Worm (Caenorhabditis elegans) whole organism, L1 larva: ENCODE data around the gene C45G9.11.

ENCODE experiments used
- C04F5.9 ChIP-seq: sonication (generic microtip); optimal IDR thresholded peaks from 2 replicates; lab custom pipeline; 2016; ENCODE audit warnings: missing genetic modification characterization, missing compliant biosample characterization
- C16A3.4 ChIP-seq: fragments of 150-350 bp; optimal IDR thresholded peaks from 2 replicates; lab custom pipeline; 2014; ENCODE audit warnings: missing biosample characterization, missing genetic modification characterization
- aly-2 ChIP-seq: fragments of 150-350 bp; optimal IDR thresholded peaks from 2 replicates; lab custom pipeline; 2014; ENCODE audit warnings: missing biosample characterization, missing genetic modification characterization
- ceh-8 ChIP-seq: fragments of 200-800 bp; sonication (Bioruptor generic); optimal IDR thresholded peaks from 2 replicates; lab custom pipeline; 2018; ENCODE audit warnings: mild to moderate bottlenecking, missing genetic modification characterization, moderate library complexity, missing compliant biosample characterization
- ceh-82 ChIP-seq, 3 experiments: fragments of 150-350 bp in 1 of 3; sonication (generic microtip) in 2 of 3; optimal IDR thresholded peaks; 2 replicates each; lab custom pipeline; 2014 to 2017; ENCODE audit warnings: missing biosample characterization in 3 of 3, missing genetic modification characterization in 3 of 3
- ceh-88 ChIP-seq: fragments of 200-800 bp; sonication (Bioruptor generic); IDR thresholded peaks from 2 replicates; pipeline ENCODE4 v1.3.6; 2022; ENCODE audit warnings: missing genetic modification characterization, missing compliant biosample characterization
- dpl-1 ChIP-seq, 3 experiments: fragments of 150-350 bp in 2 of 3; sonication (generic microtip) in 1 of 3; optimal IDR thresholded peaks; 2 replicates each; lab custom pipeline; 2014 to 2017; ENCODE audit warnings: missing biosample characterization in 3 of 3, missing genetic modification characterization in 3 of 3, missing genetic modification reagents in 3 of 3
- dsc-1 ChIP-seq: sonication (generic microtip); optimal IDR thresholded peaks from 2 replicates; lab custom pipeline; 2016; ENCODE audit warnings: mild to moderate bottlenecking, missing genetic modification characterization, missing compliant biosample characterization
- efl-1 ChIP-seq, 4 experiments: fragments of 150-350 bp; optimal IDR thresholded peaks in 3 of 4; peaks in 1 of 4; 1 replicate in 1 of 4; 2 replicates in 3 of 4; lab custom pipeline; 2014; ENCODE audit warnings: missing biosample characterization in 2 of 4, missing genetic modification characterization in 2 of 4, missing genetic modification reagents in 2 of 4
- efl-3 ChIP-seq: fragments of 200-800 bp; sonication (Bioruptor generic); optimal IDR thresholded peaks from 2 replicates; lab custom pipeline; 2018; ENCODE audit warnings: mild to moderate bottlenecking, missing genetic modification characterization, missing compliant biosample characterization
- egl-13 ChIP-seq: sonication (generic microtip); optimal IDR thresholded peaks from 2 replicates; lab custom pipeline; 2016; ENCODE audit warnings: missing genotype, missing genetic modification reagents, missing genetic modification characterization, missing compliant biosample characterization
- elt-2 ChIP-seq: sonication (generic microtip); optimal IDR thresholded peaks from 2 replicates; lab custom pipeline; 2016; ENCODE audit warnings: missing genetic modification characterization, mild to moderate bottlenecking, inconsistent platforms, missing compliant biosample characterization, missing genetic modification reagents
- elt-3 ChIP-seq, 6 experiments: fragments of 150-350 bp in 1 of 6; sonication (generic microtip); optimal IDR thresholded peaks; 2 replicates each; lab custom pipeline; 2017 to 2018; ENCODE audit warnings: missing biosample characterization in 6 of 6, missing genetic modification characterization in 6 of 6, inconsistent platforms in 1 of 6
- fkh-10 ChIP-seq: sonication (generic microtip); optimal IDR thresholded peaks from 2 replicates; lab custom pipeline; 2017; ENCODE audit warnings: missing biosample characterization, missing genetic modification reagents, missing genetic modification characterization
- fkh-4 ChIP-seq: sonication (generic microtip); optimal IDR thresholded peaks from 2 replicates; lab custom pipeline; 2016; ENCODE audit warnings: missing compliant biosample characterization, missing genetic modification characterization, borderline replicate concordance
- fkh-8 ChIP-seq: sonication (generic microtip); optimal IDR thresholded peaks from 2 replicates; lab custom pipeline; 2016; ENCODE audit warnings: mild to moderate bottlenecking, missing genetic modification characterization, missing compliant biosample characterization
- fos-1 ChIP-seq: fragments of 150-350 bp; optimal IDR thresholded peaks from 2 replicates; lab custom pipeline; 2014; ENCODE audit warnings: missing biosample characterization, missing genetic modification characterization
- grh-1 ChIP-seq: fragments of 200-800 bp; sonication (Bioruptor generic); IDR thresholded peaks from 2 replicates; pipeline ENCODE4 v1.3.6; 2022; ENCODE audit warnings: missing genetic modification reagents, missing genetic modification characterization, missing compliant biosample characterization
- irx-1 ChIP-seq: sonication (generic microtip); optimal IDR thresholded peaks from 2 replicates; lab custom pipeline; 2016; ENCODE audit warnings: missing genetic modification characterization, missing compliant biosample characterization
- isw-1 ChIP-seq: fragments of 200-800 bp; sonication (Bioruptor generic); IDR thresholded peaks from 2 replicates; pipeline ENCODE4 v1.3.6; 2022; ENCODE audit warnings: missing genetic modification characterization, missing compliant biosample characterization
- jun-1 ChIP-seq: fragments of 150-350 bp; optimal IDR thresholded peaks from 2 replicates; lab custom pipeline; 2014; ENCODE audit warnings: missing biosample characterization, missing genetic modification reagents, missing genetic modification characterization
- lin-13 ChIP-seq: fragments of 150-350 bp; optimal IDR thresholded peaks from 2 replicates; lab custom pipeline; 2014; ENCODE audit warnings: missing biosample characterization, missing genetic modification reagents, missing genetic modification characterization
- lin-14 ChIP-seq: fragments of 200-800 bp; sonication (Bioruptor generic); optimal IDR thresholded peaks from 2 replicates; lab custom pipeline; 2018; ENCODE audit warnings: mild to moderate bottlenecking, missing genetic modification characterization, moderate library complexity, missing compliant biosample characterization
- lin-35 ChIP-seq, 2 experiments: fragments of 150-350 bp; optimal IDR thresholded peaks; 2 replicates each; lab custom pipeline; 2014; ENCODE audit warnings: missing biosample characterization in 2 of 2, missing genetic modification characterization in 2 of 2, missing genetic modification reagents in 2 of 2
- lir-3 ChIP-seq: sonication (generic microtip); optimal IDR thresholded peaks from 2 replicates; lab custom pipeline; 2016; ENCODE audit warnings: mild to moderate bottlenecking, missing genetic modification characterization, moderate library complexity, missing compliant biosample characterization; ENCODE audit not compliant: poor library complexity
- lsy-2 ChIP-seq, 2 experiments: fragments of 150-350 bp; optimal IDR thresholded peaks; 2 replicates each; lab custom pipeline; 2014; ENCODE audit warnings: missing biosample characterization in 2 of 2, missing genetic modification characterization in 2 of 2
- mab-9 ChIP-seq: fragments of 200-800 bp; sonication (Bioruptor generic); IDR thresholded peaks from 2 replicates; pipeline ENCODE4 v1.3.6; 2022; ENCODE audit warnings: missing genetic modification reagents, missing genetic modification characterization, missing compliant biosample characterization
- mdl-1 ChIP-seq, 2 experiments: fragments of 150-350 bp; optimal IDR thresholded peaks; 2 replicates each; lab custom pipeline; 2014 to 2017; ENCODE audit warnings: missing biosample characterization in 2 of 2, missing genetic modification characterization in 2 of 2, inconsistent platforms in 1 of 2
- mep-1 ChIP-seq: fragments of 150-350 bp; optimal IDR thresholded peaks from 2 replicates; lab custom pipeline; 2014; ENCODE audit warnings: missing biosample characterization, missing genetic modification characterization
- nhr-19 ChIP-seq: fragments of 200-800 bp; sonication (Bioruptor generic); conservative IDR thresholded peaks from 2 replicates; pipeline ENCODE4 v1.3.6; 2022; ENCODE audit warnings: missing genetic modification characterization, missing compliant biosample characterization
- nhr-20 ChIP-seq: sonication (generic microtip); optimal IDR thresholded peaks from 2 replicates; lab custom pipeline; 2016; ENCODE audit warnings: mild to moderate bottlenecking, missing genetic modification characterization, missing compliant biosample characterization
- nhr-47 ChIP-seq: sonication (generic microtip); optimal IDR thresholded peaks from 2 replicates; lab custom pipeline; 2016; ENCODE audit warnings: mild to moderate bottlenecking, missing genetic modification characterization, moderate library complexity, missing compliant biosample characterization
- nhr-71 ChIP-seq: sonication (generic microtip); optimal IDR thresholded peaks from 2 replicates; lab custom pipeline; 2016; ENCODE audit warnings: mild to moderate bottlenecking, missing genetic modification characterization, moderate library complexity, missing compliant biosample characterization
- nhr-77 ChIP-seq: fragments of 150-350 bp; optimal IDR thresholded peaks from 2 replicates; lab custom pipeline; 2014; ENCODE audit warnings: missing biosample characterization, missing genetic modification characterization
- nhr-85 ChIP-seq: sonication (generic microtip); peaks from one replicate; lab custom pipeline; 2016; ENCODE audit warnings: missing genetic modification characterization, inconsistent platforms, missing compliant biosample characterization
- nhr-90 ChIP-seq: sonication (generic microtip); optimal IDR thresholded peaks from 2 replicates; lab custom pipeline; 2016; ENCODE audit warnings: mild to moderate bottlenecking, missing genetic modification characterization, missing compliant biosample characterization; ENCODE audit not compliant: poor library complexity
- pax-3 ChIP-seq: fragments of 200-800 bp; sonication (Bioruptor generic); optimal IDR thresholded peaks from 2 replicates; lab custom pipeline; 2018; ENCODE audit warnings: mild to moderate bottlenecking, missing genetic modification characterization, moderate library complexity, missing compliant biosample characterization
- rnt-1 ChIP-seq: sonication (generic microtip); optimal IDR thresholded peaks from 2 replicates; lab custom pipeline; 2016; ENCODE audit warnings: mild to moderate bottlenecking, missing genetic modification characterization, moderate library complexity, missing compliant biosample characterization
- skn-1 ChIP-seq: fragments of 150-350 bp; optimal IDR thresholded peaks from 2 replicates; lab custom pipeline; 2014; ENCODE audit warnings: missing biosample characterization, missing genetic modification characterization
- snpc-4 ChIP-seq: fragments of 150-350 bp; optimal IDR thresholded peaks from 2 replicates; lab custom pipeline; 2014; ENCODE audit warnings: missing biosample characterization, missing genetic modification characterization
- snu-23 ChIP-seq: sonication (generic microtip); optimal IDR thresholded peaks from 2 replicates; lab custom pipeline; 2016; ENCODE audit warnings: missing genetic modification characterization, missing compliant biosample characterization
- sox-4 ChIP-seq: sonication (generic microtip); optimal IDR thresholded peaks from 2 replicates; lab custom pipeline; 2016; ENCODE audit warnings: missing genetic modification characterization, missing compliant biosample characterization
- sup-37 ChIP-seq: fragments of 200-800 bp; sonication (Bioruptor generic); optimal IDR thresholded peaks from 2 replicates; lab custom pipeline; 2018; ENCODE audit warnings: mild to moderate bottlenecking, missing genetic modification characterization, missing compliant biosample characterization
- swsn-7 ChIP-seq: sonication (generic microtip); optimal IDR thresholded peaks from 2 replicates; lab custom pipeline; 2016; ENCODE audit warnings: missing genetic modification characterization, missing compliant biosample characterization
- tbx-2 ChIP-seq: sonication (generic microtip); optimal IDR thresholded peaks from 2 replicates; lab custom pipeline; 2016; ENCODE audit warnings: missing genetic modification characterization, missing compliant biosample characterization
- unc-86 ChIP-seq: sonication (generic microtip); optimal IDR thresholded peaks from 2 replicates; lab custom pipeline; 2016; ENCODE audit warnings: missing genetic modification characterization, missing compliant biosample characterization
- xbp-1 ChIP-seq: sonication (generic microtip); optimal IDR thresholded peaks from 2 replicates; lab custom pipeline; 2016; ENCODE audit warnings: missing genetic modification characterization, missing compliant biosample characterization
- zip-4 ChIP-seq: fragments of 200-800 bp; sonication (Bioruptor generic); optimal IDR thresholded peaks from 2 replicates; lab custom pipeline; 2018; ENCODE audit warnings: mild to moderate bottlenecking, missing genetic modification characterization, moderate library complexity, missing compliant biosample characterization
- ztf-11 ChIP-seq, 2 experiments: sonication (generic microtip); optimal IDR thresholded peaks; 2 replicates each; lab custom pipeline; 2016 to 2017; ENCODE audit warnings: missing genetic modification characterization in 2 of 2, missing biosample characterization in 1 of 2, missing compliant biosample characterization in 1 of 2
- ztf-4 ChIP-seq: fragments of 150-350 bp; optimal IDR thresholded peaks from 2 replicates; lab custom pipeline; 2014; ENCODE audit warnings: missing biosample characterization, missing genetic modification characterization

The C45G9.11 gene

DNA sequence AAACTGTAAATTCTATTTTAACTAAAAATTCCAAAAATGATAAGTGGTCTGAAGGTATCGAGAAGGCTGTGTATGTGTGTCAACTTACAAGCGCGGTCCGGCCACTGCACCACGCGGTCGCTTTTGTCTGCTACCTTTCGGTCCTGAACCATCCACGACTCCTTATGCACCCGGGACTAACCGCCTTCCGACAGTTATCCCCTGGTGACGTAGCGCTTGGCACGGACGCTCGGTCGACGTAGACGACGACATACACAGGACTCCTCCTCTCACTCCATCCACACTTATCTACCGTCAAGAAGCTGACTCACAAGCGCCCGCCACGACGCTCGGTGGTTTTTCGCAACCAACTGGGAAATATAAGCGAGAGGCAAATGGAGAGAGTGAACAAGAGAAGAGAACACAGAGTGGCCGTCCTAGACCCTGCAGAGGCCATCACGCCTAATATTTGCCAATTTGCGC is 37.1 kb downstream of the C45G9.11 start:
- TF ChIP-seq mdl-1 (tag; optimal IDR thresholded peaks at IDR 0.05; lab: Kevin White, UChicago) (peak in 1 of 2 experiments; percentile 33), elt-2 (tag; lab: Kevin White, UChicago) (peak; percentile 57), snu-23 (GFP tag; lab: Kevin White, UChicago) (peak; percentile 73), irx-1 (tag; lab: Kevin White, UChicago) (peak; percentile 31), elt-3 (tag; optimal IDR thresholded peaks at IDR 0.05; lab: Kevin White, UChicago) (peak in 1 of 6 experiments; percentile 16), fkh-10 (peak; percentile 35), swsn-7 (tag; lab: Kevin White, UChicago) (peak; percentile 79), nhr-90 (peak; percentile 86), sox-4 (tag; lab: Kevin White, UChicago) (peak; percentile 74), nhr-85 (tag; lab: Kevin White, UChicago) (peak; percentile 79), fkh-8 (tag; lab: Kevin White, UChicago) (peak; percentile 69), dpl-1 (GFP tag; optimal IDR thresholded peaks at IDR 0.05; lab: Kevin White, UChicago) (peak; percentile 15 to 29 (median 28)), unc-86 (tag; lab: Kevin White, UChicago) (peak; percentile 45), efl-3 (peak; percentile 33), nhr-47 (tag; lab: Kevin White, UChicago) (peak; percentile 89), ztf-4 (tag; lab: Kevin White, UChicago) (peak; percentile 28), efl-1 (optimal IDR thresholded peaks at IDR 0.05; lab: Kevin White, UChicago) (peak; percentile 46 to 47), efl-1 (GFP tag; optimal IDR thresholded peaks at IDR 0.05 in 1 of 2; lab: Kevin White, UChicago) (peak; percentile 29 to 95), isw-1 (GFP tag; lab: Robert Waterston, UW) (peak; percentile 50), ceh-8 (GFP tag; lab: Kevin White, UChicago) (peak; percentile 71), skn-1 (peak; percentile 16), lin-13 (GFP tag; lab: Kevin White, UChicago) (peak; percentile 22), ztf-11 (tag; optimal IDR thresholded peaks at IDR 0.05; lab: Kevin White, UChicago) (peak in 1 of 2 experiments; percentile 71), tbx-2 (tag; lab: Kevin White, UChicago) (peak; percentile 71), sup-37 (peak; percentile 83), snpc-4 (tag; lab: Kevin White, UChicago) (peak; percentile 25), mab-9 (GFP tag; lab: Robert Waterston, UW) (peak; percentile 75), zip-4 (GFP tag; lab: Kevin White, UChicago) (peak; percentile 51), aly-2 (tag; lab: Kevin White, UChicago) (peak; percentile 64), lin-14 (GFP tag; lab: Kevin White, UChicago) (peak; percentile 78), nhr-19 (peak; percentile 84), ceh-88 (GFP tag; lab: Robert Waterston, UW) (peak; percentile 58), rnt-1 (tag; lab: Kevin White, UChicago) (peak; percentile 58), nhr-20 (tag; lab: Kevin White, UChicago) (peak; percentile 67), xbp-1 (tag; lab: Kevin White, UChicago) (peak; percentile 66), mep-1 (tag; lab: Kevin White, UChicago) (peak; percentile 67), egl-13 (tag; lab: Kevin White, UChicago) (peak; percentile 70), nhr-77 (tag; lab: Kevin White, UChicago) (peak; percentile 67), fos-1 (peak; percentile 41), pax-3 (tag; lab: Kevin White, UChicago) (peak; percentile 78), nhr-71 (tag; lab: Kevin White, UChicago) (peak; percentile 81), C04F5.9 (tag; lab: Kevin White, UChicago) (peak; percentile 15), jun-1 (tag; lab: Kevin White, UChicago) (peak; percentile 77), C16A3.4 (tag; lab: Kevin White, UChicago) (peak; percentile 55), lir-3 (tag; lab: Kevin White, UChicago) (peak; percentile 55), lin-35 (GFP tag; optimal IDR thresholded peaks at IDR 0.05; lab: Kevin White, UChicago) (peak; percentile 13 to 58), grh-1 (GFP tag; lab: Robert Waterston, UW) (0 out of 2 replicates have a peak, but pooled peaks have one; percentile 35), lsy-2 (tag; optimal IDR thresholded peaks at IDR 0.05; lab: Kevin White, UChicago) (peak; percentile 43 to 79), ceh-82 (tag; optimal IDR thresholded peaks at IDR 0.05; lab: Kevin White, UChicago) (peak in 2 of 3 experiments; percentile 5 to 32), fkh-4 (tag; lab: Kevin White, UChicago) (peak; percentile 8), dsc-1 (tag; lab: Kevin White, UChicago) (peak; percentile 80)
